Worm (Caenorhabditis elegans) whole organism, L4/young adult: ENCODE measurements around the gene tric-1B.2.

Experiments
- W03F9.2 ChIP-seq: fragments of 150-350 bp; optimal IDR thresholded peaks from 2 replicates; lab custom pipeline; 2014; ENCODE audit warnings: missing biosample characterization, missing genetic modification characterization
- him-1 ChIP-seq: sonication (generic microtip); optimal IDR thresholded peaks from 2 replicates; lab custom pipeline; 2016; ENCODE audit warnings: missing genotype, missing genetic modification reagents, missing genetic modification characterization, missing compliant biosample characterization

DNA sequence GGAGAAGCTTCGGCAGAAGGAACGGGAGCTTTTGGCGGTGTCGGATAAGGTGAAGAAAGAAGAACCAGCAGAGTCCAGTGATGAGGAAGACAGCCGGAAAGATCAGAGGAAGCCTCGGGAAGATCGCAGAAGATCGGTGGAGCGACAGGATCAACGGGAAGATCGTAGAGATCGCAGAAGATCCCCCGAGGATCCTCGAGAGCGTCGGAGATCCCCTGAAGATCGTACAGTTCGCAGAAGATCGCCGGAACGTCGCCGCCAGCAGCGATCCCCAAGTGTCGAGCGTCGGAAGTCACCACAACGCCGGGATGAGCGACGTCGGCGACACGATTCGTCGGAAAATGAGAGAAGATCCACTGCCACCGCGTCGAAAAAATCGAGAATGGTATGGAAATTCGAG is 53.0 kb downstream of the tric-1B.2 start:
- TF ChIP-seq him-1 (no peak), W03F9.2 (tag; lab: Kevin White, UChicago) (no peak)
